Fruit fly (Drosophila melanogaster) Kc167 (cell line): Measurements from ENCODE around the gene axed.

Source experiments
- Myc ChIP-seq: fragments of >200 bp; optimal IDR thresholded peaks from 2 replicates; lab custom pipeline; 2017; ENCODE audit warnings: missing external identifiers
- Sin3A ChIP-seq: fragments of >200 bp; optimal IDR thresholded peaks from 2 replicates; lab custom pipeline; 2018; ENCODE audit warnings: missing external identifiers
- h ChIP-seq: fragments of >200 bp; optimal IDR thresholded peaks from 3 replicates; lab custom pipeline; 2018; ENCODE audit warnings: missing external identifiers
- insv ChIP-seq: fragments of >200 bp; optimal IDR thresholded peaks from 3 replicates; lab custom pipeline; 2018; ENCODE audit warnings: missing external identifiers
- psq ChIP-seq: fragments of >200 bp; optimal IDR thresholded peaks from 2 replicates; lab custom pipeline; 2017; ENCODE audit warnings: missing external identifiers
- ttk ChIP-seq: sonication (Bioruptor generic); optimal IDR thresholded peaks from 2 replicates; lab custom pipeline; 2017; ENCODE audit warnings: missing external identifiers

dm6 chr3L:6589429-6590062, 19.6 kb upstream of the axed start, which contains the start of gene jv:
- TF ChIP-seq psq (lab: Kevin White, UChicago) (no peak), Sin3A (no peak), Myc (lab: Kevin White, UChicago) (no peak), h (lab: Kevin White, UChicago) (no peak), insv (no peak), ttk (lab: Kevin White, UChicago) (no peak)
